Worm (Caenorhabditis elegans): ENCODE data around the gene try-4.

Gene try-4

DNA sequence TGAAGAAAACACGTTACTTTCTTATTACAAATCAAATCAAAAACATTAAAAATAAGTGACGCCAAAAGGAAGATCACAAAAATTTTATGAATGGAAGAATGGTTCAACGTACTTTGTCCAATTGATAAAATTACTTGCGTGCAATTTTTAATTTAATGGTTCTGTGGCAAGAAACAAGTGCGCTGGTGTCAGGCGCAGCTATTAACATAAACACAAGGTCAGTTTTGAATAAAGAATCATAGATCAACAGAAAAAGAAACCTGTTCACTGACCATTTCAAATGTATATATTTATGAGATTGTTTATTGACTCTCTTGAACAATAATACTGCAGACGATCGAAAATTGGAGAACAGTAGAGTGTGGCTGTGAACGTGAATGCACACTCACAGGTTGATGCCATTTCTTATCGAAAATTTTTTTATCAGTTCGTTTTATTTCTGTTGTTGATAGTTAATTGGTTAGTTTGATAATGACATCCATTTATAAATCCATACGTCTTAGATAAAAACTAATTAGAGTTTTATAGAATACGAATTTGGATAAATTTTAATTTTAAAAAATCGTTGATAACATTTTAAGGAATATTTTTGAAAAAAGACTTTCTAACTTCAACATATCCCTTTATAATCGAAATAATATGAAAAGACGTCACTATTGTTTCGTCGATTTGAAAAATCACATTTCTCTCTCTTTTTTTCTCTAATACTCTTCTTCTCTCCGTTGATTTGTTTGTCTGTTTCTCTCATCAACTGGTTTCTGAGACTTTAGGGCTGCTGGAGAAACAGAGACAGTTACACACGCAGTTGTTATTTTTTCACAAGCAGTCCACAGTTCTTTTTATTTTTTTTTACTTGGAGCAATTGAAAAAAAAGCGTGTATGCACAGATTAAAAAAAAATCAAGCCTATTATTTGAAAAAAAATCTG is 42.5 kb upstream of the try-4 start, which contains the start of gene amx-3:
Gene amx-3, minus strand, starts transcription at position 548 of the 927 bp plus-strand sequence.
- no peak for TF ChIP-seq lin-29 (GFP tag; IDR thresholded peaks at IDR 0.05)
- TF ChIP-seq arid-1 (GFP tag; conservative IDR thresholded peaks at IDR 0.05), result no peak
- peak; percentile 44 for TF ChIP-seq nhr-77 (tag; optimal IDR thresholded peaks at IDR 0.05)
- TF ChIP-seq spr-1 (tag; optimal IDR thresholded peaks at IDR 0.05), result no peak
- TF ChIP-seq unc-39 (tag; optimal IDR thresholded peaks at IDR 0.05), result no peak
- no peak for TF ChIP-seq lin-1 (GFP tag; IDR thresholded peaks at IDR 0.05)
- no peak for TF ChIP-seq nhr-42 (GFP tag; IDR thresholded peaks at IDR 0.05)
- TF ChIP-seq rbr-2 (tag; optimal IDR thresholded peaks at IDR 0.05), result no peak
- no peak for TF ChIP-seq php-3 (GFP tag; IDR thresholded peaks at IDR 0.05)
- peak in 1 of 2 experiments; percentile 16 for TF ChIP-seq mdl-1 (tag; optimal IDR thresholded peaks at IDR 0.05)
- TF ChIP-seq ztf-7 (tag; optimal IDR thresholded peaks at IDR 0.05), result no peak
- no peak for TF ChIP-seq dpl-1 (GFP tag; optimal IDR thresholded peaks at IDR 0.05)
- TF ChIP-seq hlh-11 (tag; optimal IDR thresholded peaks at IDR 0.05), result peak; percentile 25
- no peak for TF ChIP-seq saeg-2 (GFP tag; IDR thresholded peaks at IDR 0.05)
- no peak for TF ChIP-seq ceh-62 (tag; optimal IDR thresholded peaks at IDR 0.05)
- no peak for TF ChIP-seq nhr-102 (tag; optimal IDR thresholded peaks at IDR 0.05)
- TF ChIP-seq ZK546.5 (tag; optimal IDR thresholded peaks at IDR 0.05), result no peak
- no peak for TF ChIP-seq Y75B8A.6 (GFP tag; IDR thresholded peaks at IDR 0.05)
- no peak for TF ChIP-seq nhr-41 (GFP tag; IDR thresholded peaks at IDR 0.05)
- TF ChIP-seq daf-16 (GFP tag; optimal IDR thresholded peaks at IDR 0.05), result peak in 1 of 2 experiments; percentile 16
- TF ChIP-seq daf-16 (tag; optimal IDR thresholded peaks at IDR 0.05), result peak; percentile 94
- no peak for TF ChIP-seq F49E8.2 (tag; optimal IDR thresholded peaks at IDR 0.05; ENCODE audit: borderline replicate concordance)
- peak; percentile 31 for TF ChIP-seq hlh-30 (tag; optimal IDR thresholded peaks at IDR 0.05; ENCODE audit: insufficient read depth)
- TF ChIP-seq nhr-48 (tag; optimal IDR thresholded peaks at IDR 0.05), result peak; percentile 23
- no peak for TF ChIP-seq ceh-20 (GFP tag; IDR thresholded peaks at IDR 0.05)
- TF ChIP-seq dmd-6 (GFP tag; IDR thresholded peaks at IDR 0.05), result peak; percentile 35; the same call in 1 of the 2 replicates
- TF ChIP-seq dve-1 (tag; optimal IDR thresholded peaks at IDR 0.05; ENCODE audit: insufficient read depth), result peak; percentile 56
- no peak for TF ChIP-seq dmd-9 (GFP tag; IDR thresholded peaks at IDR 0.05)
- no peak for TF ChIP-seq snpc-4 (tag; optimal IDR thresholded peaks at IDR 0.05)
- no peak for TF ChIP-seq snpc-1.2 (GFP tag; IDR thresholded peaks at IDR 0.05)
- TF ChIP-seq zag-1 (tag; optimal IDR thresholded peaks at IDR 0.05), result no peak
- no peak for TF ChIP-seq ceh-44 (GFP tag; IDR thresholded peaks at IDR 0.05)
- TF ChIP-seq duxl-1 (tag; optimal IDR thresholded peaks at IDR 0.05; ENCODE audit: poor library complexity), result no peak
- TF ChIP-seq nhr-6 (tag; optimal IDR thresholded peaks at IDR 0.05), result no peak
- TF ChIP-seq pqm-1 (tag; optimal IDR thresholded peaks at IDR 0.05), result peak; percentile 80
- TF ChIP-seq nhr-28 (tag; optimal IDR thresholded peaks at IDR 0.05), result peak; percentile 12
- TF ChIP-seq ceh-28 (tag; optimal IDR thresholded peaks at IDR 0.05), result no peak
- no peak for TF ChIP-seq tag-97 (GFP tag; IDR thresholded peaks at IDR 0.05)
- no peak for TF ChIP-seq ama-1 (optimal IDR thresholded peaks at IDR 0.05)
- no peak for TF ChIP-seq F10B5.3 (tag; optimal IDR thresholded peaks at IDR 0.05)
- TF ChIP-seq zfp-3 (GFP tag; conservative IDR thresholded peaks at IDR 0.05), result no peak
- no peak for TF ChIP-seq fos-1 (tag; optimal IDR thresholded peaks at IDR 0.05)
- TF ChIP-seq hif-1 (tag; optimal IDR thresholded peaks at IDR 0.05), result peak in 1 of 2 experiments; percentile 69
- no peak for TF ChIP-seq F37D6.2 (tag; optimal IDR thresholded peaks at IDR 0.05)
- no peak for TF ChIP-seq daf-8 (GFP tag; IDR thresholded peaks at IDR 0.05)

Measured in whole organism, L4 larva.